Worm (Caenorhabditis elegans) whole organism, early embryonic: ENCODE measurements around the gene ZK896.5.

ENCODE experiments used
- ama-1 ChIP-seq: fragments of 150-350 bp; optimal IDR thresholded peaks from 2 replicates; lab custom pipeline; 2014
- pes-1 ChIP-seq: fragments of 200-800 bp; sonication (Bioruptor generic); IDR thresholded peaks from 2 replicates; pipeline ENCODE4 v1.3.6; 2022; ENCODE audit warnings: missing genetic modification reagents, missing genetic modification characterization, missing compliant biosample characterization
- scrt-1 ChIP-seq: fragments of 200-800 bp; sonication (Bioruptor generic); IDR thresholded peaks from 2 replicates; pipeline ENCODE4 v1.3.6; 2022; ENCODE audit warnings: missing genetic modification characterization, missing compliant biosample characterization

DNA sequence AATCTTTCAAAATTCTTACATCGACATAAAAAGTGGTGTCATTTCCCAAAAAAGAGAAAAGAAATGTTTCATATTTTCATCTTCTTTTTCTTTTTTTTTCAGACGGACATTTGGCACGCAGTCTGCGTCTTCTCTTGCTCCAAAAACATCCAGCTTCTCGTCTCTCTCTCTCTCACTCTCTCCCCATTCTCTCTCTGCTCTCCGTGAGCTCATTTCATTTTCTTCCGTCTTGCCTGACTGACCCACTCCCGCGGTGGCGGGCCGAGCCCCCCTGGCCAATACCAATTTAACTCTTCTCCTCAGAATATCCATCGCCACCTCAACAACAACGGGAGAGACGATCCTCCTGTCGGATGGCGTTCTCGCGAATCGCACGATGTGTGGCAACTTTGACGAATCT, 33.8 kb downstream of the ZK896.5 start, which contains the start of gene txt-19:
- TF ChIP-seq pes-1 (no peak), scrt-1 (GFP tag; lab: Robert Waterston, UW) (no peak), ama-1 (lab: Kevin White, UChicago) (no peak)
